Worm (Caenorhabditis elegans) whole organism, young adult: ENCODE data around the gene C14E2.6.

ENCODE experiments used
- B0019.2 ChIP-seq: fragments of 200-800 bp; sonication (Bioruptor generic); conservative IDR thresholded peaks from 2 replicates; pipeline ENCODE4 v1.3.6; 2022; ENCODE audit warnings: missing genetic modification reagents, missing genetic modification characterization, missing compliant biosample characterization
- B0336.3 ChIP-seq: fragments of 200-800 bp; sonication (Bioruptor generic); IDR thresholded peaks from 2 replicates; pipeline ENCODE4 v1.3.6; 2022; ENCODE audit warnings: missing genetic modification characterization, missing compliant biosample characterization
- D2030.7 ChIP-seq: fragments of 200-800 bp; sonication (Bioruptor generic); IDR thresholded peaks from 2 replicates; pipeline ENCODE4 v1.3.6; 2022; ENCODE audit warnings: missing genetic modification reagents, missing genetic modification characterization, missing compliant biosample characterization
- F10E7.11 ChIP-seq: sonication (generic microtip); optimal IDR thresholded peaks from 2 replicates; lab custom pipeline; 2017; ENCODE audit warnings: mild to moderate bottlenecking, missing genetic modification characterization, moderate library complexity, missing compliant biosample characterization
- F39B2.1 ChIP-seq: fragments of 200-800 bp; sonication (Bioruptor generic); IDR thresholded peaks from 2 replicates; pipeline ENCODE4 v1.3.6; 2022; ENCODE audit warnings: missing genetic modification reagents, missing genetic modification characterization, missing compliant biosample characterization
- F52B5.7 ChIP-seq: sonication (generic microtip); optimal IDR thresholded peaks from 2 replicates; lab custom pipeline; 2016; ENCODE audit warnings: mild to moderate bottlenecking, missing genetic modification characterization, missing compliant biosample characterization
- K11D2.4 ChIP-seq: fragments of 200-800 bp; sonication (Bioruptor generic); IDR thresholded peaks from 2 replicates; pipeline ENCODE4 v1.3.6; 2022; ENCODE audit warnings: missing genetic modification reagents, missing genetic modification characterization, missing compliant biosample characterization
- K12H6.12 ChIP-seq: fragments of 200-800 bp; sonication (Bioruptor generic); optimal IDR thresholded peaks from 2 replicates; lab custom pipeline; 2018; ENCODE audit warnings: mild to moderate bottlenecking, missing genetic modification characterization, missing compliant biosample characterization
- ama-1 ChIP-seq, 3 experiments: fragments of 150-350 bp in 1 of 3; sonication (generic microtip) in 2 of 3; optimal IDR thresholded peaks; 2 replicates each; lab custom pipeline; 2014 to 2018; ENCODE audit warnings: missing biosample characterization in 2 of 3, missing genetic modification characterization in 2 of 3, missing genetic modification reagents in 2 of 3
- aptf-3 ChIP-seq: fragments of 200-800 bp; sonication (Bioruptor generic); IDR thresholded peaks from 2 replicates; pipeline ENCODE4 v1.3.6; 2022; ENCODE audit warnings: missing genetic modification characterization, missing compliant biosample characterization
- atf-7 ChIP-seq: sonication (generic microtip); optimal IDR thresholded peaks from 2 replicates; lab custom pipeline; 2017; ENCODE audit warnings: mild to moderate bottlenecking, missing genetic modification characterization, missing compliant biosample characterization
- bed-2 ChIP-seq: fragments of 200-800 bp; sonication (Bioruptor generic); IDR thresholded peaks from 2 replicates; pipeline ENCODE4 v1.3.6; 2022; ENCODE audit warnings: missing genetic modification reagents, missing genetic modification characterization, missing compliant biosample characterization
- ccch-3 ChIP-seq: fragments of 200-800 bp; sonication (Bioruptor generic); optimal IDR thresholded peaks from 2 replicates; lab custom pipeline; 2018; ENCODE audit warnings: mild to moderate bottlenecking, missing genetic modification characterization, missing compliant biosample characterization
- cebp-1 ChIP-seq, 2 experiments: fragments of 200-800 bp in 1 of 2; sonication (Bioruptor generic) in 1 of 2; sonication (generic microtip) in 1 of 2; IDR thresholded peaks in 1 of 2; optimal IDR thresholded peaks in 1 of 2; 2 replicates each; pipeline versions ENCODE4 v1.3.6 to Lab custom; 2017 to 2022; ENCODE audit warnings: missing compliant biosample characterization in 2 of 2, missing genetic modification characterization in 2 of 2, mild to moderate bottlenecking in 1 of 2, missing genetic modification reagents in 1 of 2, moderate library complexity in 1 of 2
- ceh-100 ChIP-seq: fragments of 200-800 bp; sonication (Bioruptor generic); IDR thresholded peaks from 2 replicates; pipeline ENCODE4 v1.3.6; 2022; ENCODE audit warnings: missing genetic modification reagents, missing genetic modification characterization, missing compliant biosample characterization
- ceh-79 ChIP-seq: sonication (generic microtip); optimal IDR thresholded peaks from 2 replicates; lab custom pipeline; 2017; ENCODE audit warnings: mild to moderate bottlenecking, missing genetic modification characterization, missing compliant biosample characterization
- die-1 ChIP-seq: sonication (generic microtip); optimal IDR thresholded peaks from 2 replicates; lab custom pipeline; 2016; ENCODE audit warnings: missing genotype, mild to moderate bottlenecking, missing genetic modification characterization, missing compliant biosample characterization
- dpff-1 ChIP-seq: sonication (generic microtip); optimal IDR thresholded peaks from 2 replicates; lab custom pipeline; 2017; ENCODE audit warnings: mild to moderate bottlenecking, missing genetic modification characterization, missing compliant biosample characterization
- dpl-1 ChIP-seq: fragments of 150-350 bp; optimal IDR thresholded peaks from 2 replicates; lab custom pipeline; 2014; ENCODE audit warnings: missing biosample characterization, missing genetic modification reagents, missing genetic modification characterization
- efl-1 ChIP-seq: fragments of 150-350 bp; optimal IDR thresholded peaks from 2 replicates; lab custom pipeline; 2014; ENCODE audit warnings: missing biosample characterization, missing genetic modification reagents, missing genetic modification characterization
- ets-4 ChIP-seq: fragments of 200-800 bp; sonication (Bioruptor generic); optimal IDR thresholded peaks from 2 replicates; lab custom pipeline; 2018; ENCODE audit warnings: mild to moderate bottlenecking, missing genetic modification characterization, missing compliant biosample characterization
- gei-17 ChIP-seq: fragments of 200-800 bp; sonication (Bioruptor generic); optimal IDR thresholded peaks from 2 replicates; lab custom pipeline; 2018; ENCODE audit warnings: mild to moderate bottlenecking, missing genetic modification characterization, missing compliant biosample characterization
- him-1 ChIP-seq: sonication (generic microtip); optimal IDR thresholded peaks from 2 replicates; lab custom pipeline; 2016; ENCODE audit warnings: missing genotype, missing genetic modification reagents, missing genetic modification characterization, missing compliant biosample characterization
- hlh-12 ChIP-seq: sonication (generic microtip); optimal IDR thresholded peaks from 2 replicates; lab custom pipeline; 2016; ENCODE audit warnings: missing genetic modification characterization, missing compliant biosample characterization
- hsf-1 ChIP-seq: fragments of 200-800 bp; sonication (Bioruptor generic); IDR thresholded peaks from 2 replicates; pipeline ENCODE4 v1.3.6; 2022; ENCODE audit warnings: missing genetic modification reagents, missing genetic modification characterization, missing compliant biosample characterization
- lin-35 ChIP-seq, 3 experiments: fragments of 150-350 bp in 2 of 3; sonication (generic microtip) in 1 of 3; optimal IDR thresholded peaks; 2 replicates each; lab custom pipeline; 2014 to 2018; ENCODE audit warnings: missing biosample characterization in 3 of 3, missing genetic modification characterization in 3 of 3, missing genetic modification reagents in 3 of 3
- madf-3 ChIP-seq: fragments of 200-800 bp; sonication (Bioruptor generic); IDR thresholded peaks from 2 replicates; pipeline ENCODE4 v1.3.6; 2022; ENCODE audit warnings: missing genetic modification reagents, missing genetic modification characterization, missing compliant biosample characterization
- madf-6 ChIP-seq: fragments of 200-800 bp; sonication (Bioruptor generic); IDR thresholded peaks from 2 replicates; pipeline ENCODE4 v1.3.6; 2022; ENCODE audit warnings: missing genetic modification reagents, missing genetic modification characterization, missing compliant biosample characterization
- madf-8 ChIP-seq: fragments of 200-800 bp; sonication (Bioruptor generic); conservative IDR thresholded peaks from 2 replicates; pipeline ENCODE4 v1.3.6; 2022; ENCODE audit warnings: missing genetic modification reagents, missing genetic modification characterization, missing compliant biosample characterization
- mcd-1 ChIP-seq: fragments of 200-800 bp; sonication (Bioruptor generic); IDR thresholded peaks from 2 replicates; pipeline ENCODE4 v1.3.6; 2022; ENCODE audit warnings: missing genetic modification reagents, missing genetic modification characterization, missing compliant biosample characterization
- mes-4 ChIP-seq: sonication (generic microtip); optimal IDR thresholded peaks from 2 replicates; lab custom pipeline; 2016; ENCODE audit warnings: missing genotype, missing genetic modification characterization, missing compliant biosample characterization
- mxl-1 ChIP-seq: sonication (generic microtip); optimal IDR thresholded peaks from 2 replicates; lab custom pipeline; 2016; ENCODE audit warnings: missing genetic modification characterization, missing compliant biosample characterization
- nhr-179 ChIP-seq: sonication (generic microtip); optimal IDR thresholded peaks from 2 replicates; lab custom pipeline; 2016; ENCODE audit warnings: mild to moderate bottlenecking, missing genetic modification characterization, missing compliant biosample characterization
- nhr-27 ChIP-seq: fragments of 200-800 bp; sonication (Bioruptor generic); optimal IDR thresholded peaks from 2 replicates; lab custom pipeline; 2018; ENCODE audit warnings: mild to moderate bottlenecking, missing genetic modification characterization, moderate library complexity, missing compliant biosample characterization
- rec-8 ChIP-seq, 2 experiments: sonication (generic microtip); optimal IDR thresholded peaks; 2 replicates each; lab custom pipeline; 2016; ENCODE audit warnings: mild to moderate bottlenecking in 2 of 2, missing genetic modification characterization in 2 of 2, missing genetic modification reagents in 2 of 2, missing genotype in 2 of 2, missing biosample characterization in 1 of 2, missing compliant biosample characterization in 1 of 2, moderate library complexity in 1 of 2
- rpc-1 ChIP-seq, 2 experiments: fragments of 150-350 bp in 1 of 2; sonication (generic microtip) in 1 of 2; optimal IDR thresholded peaks; 2 replicates each; lab custom pipeline; 2014 to 2018; ENCODE audit warnings: missing biosample characterization in 1 of 2, missing genetic modification characterization in 1 of 2, missing genetic modification reagents in 1 of 2, missing genotype in 1 of 2
- snpc-1.3 ChIP-seq: sonication (generic microtip); optimal IDR thresholded peaks from 2 replicates; lab custom pipeline; 2017; ENCODE audit warnings: missing genetic modification characterization, mild to moderate bottlenecking, missing compliant biosample characterization, antibody characterized with exemption, moderate library complexity, missing genotype, missing genetic modification reagents; ENCODE audit not compliant: insufficient read depth
- snpc-4 ChIP-seq, 5 experiments: fragments of 150-350 bp in 1 of 5; sonication (generic microtip) in 4 of 5; optimal IDR thresholded peaks; 2 replicates each; lab custom pipeline; 2014 to 2018; ENCODE audit warnings: missing genetic modification characterization in 5 of 5, missing biosample characterization in 3 of 5, antibody characterized with exemption in 2 of 5, mild to moderate bottlenecking in 2 of 5, missing compliant biosample characterization in 2 of 5, missing genotype in 2 of 5, moderate library complexity in 2 of 5, missing genetic modification reagents in 1 of 5
- tbp1 ChIP-seq: fragments of 200-800 bp; sonication (Bioruptor generic); optimal IDR thresholded peaks from 2 replicates; lab custom pipeline; 2018; ENCODE audit warnings: mild to moderate bottlenecking, missing genetic modification characterization, missing compliant biosample characterization
- unc-130 ChIP-seq: sonication (generic microtip); optimal IDR thresholded peaks from 2 replicates; lab custom pipeline; 2016; ENCODE audit warnings: missing genetic modification reagents, missing genetic modification characterization, missing compliant biosample characterization
- unc-62 ChIP-seq: fragments of 150-350 bp; optimal IDR thresholded peaks from 2 replicates; lab custom pipeline; 2014; ENCODE audit warnings: missing biosample characterization, missing genetic modification reagents, missing genetic modification characterization
- xnd-1 ChIP-seq: sonication (generic microtip); optimal IDR thresholded peaks from 2 replicates; lab custom pipeline; 2016; ENCODE audit warnings: missing genotype, missing genetic modification reagents, missing genetic modification characterization, missing compliant biosample characterization
- zim-3 ChIP-seq: sonication (generic microtip); optimal IDR thresholded peaks from 2 replicates; lab custom pipeline; 2017; ENCODE audit warnings: mild to moderate bottlenecking, missing genetic modification characterization, moderate library complexity, missing compliant biosample characterization

C14E2.6 gene

DNA sequence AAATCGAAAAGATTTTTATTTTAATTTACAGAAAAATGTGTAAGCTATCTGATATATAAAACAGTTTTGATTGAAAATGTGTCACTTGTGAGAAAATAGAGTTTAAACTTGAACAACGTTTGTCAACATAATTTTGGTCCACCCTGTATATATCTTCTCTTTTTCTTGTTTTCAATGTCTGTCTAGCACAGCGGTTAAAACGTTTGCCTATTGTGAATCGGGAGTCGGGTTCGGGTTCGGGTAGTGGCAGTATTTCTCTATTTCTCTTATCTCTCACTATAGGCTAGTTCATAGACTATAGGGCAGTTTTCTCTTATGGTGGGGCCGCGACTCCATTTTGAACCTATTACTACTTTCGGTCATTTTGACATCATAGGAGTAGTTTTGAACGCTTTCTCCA lies 38.7 kb downstream of the C14E2.6 start (continued):
- peak; percentile 43 for TF ChIP-seq rpc-1 (optimal IDR thresholded peaks at IDR 0.05; lab: Kevin White, UChicago)
- peak; percentile 72 for TF ChIP-seq rpc-1 (tag; optimal IDR thresholded peaks at IDR 0.05; lab: Kevin White, UChicago)
- TF ChIP-seq bed-2 = no peak
- TF ChIP-seq xnd-1 (tag; lab: Kevin White, UChicago) = no peak

DNA sequence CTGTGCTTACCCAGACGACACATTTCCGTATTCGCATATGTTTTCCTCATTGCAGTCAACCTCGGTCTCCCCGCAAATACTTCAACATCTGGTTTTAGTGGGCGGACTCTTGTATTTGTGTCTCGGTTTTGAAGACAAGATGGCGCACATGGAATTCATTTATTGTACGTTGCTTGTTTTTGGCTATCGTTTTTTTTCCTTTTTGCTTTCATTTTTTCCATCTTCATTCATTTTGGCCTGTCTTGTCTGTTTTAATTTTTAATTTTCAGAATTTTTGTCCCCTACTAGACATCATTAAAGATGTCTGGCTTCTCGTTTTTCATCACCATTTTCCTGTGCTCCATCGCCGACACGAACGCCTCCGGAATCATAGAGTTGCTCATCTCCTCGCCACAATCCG lies 43.2 kb downstream of the C14E2.6 start, which contains the start of gene arg-1:
Gene arg-1 (plus strand): TSS at position 301 of the 400 bp plus-strand sequence.
- TF ChIP-seq tbp1 = no peak
- no peak for TF ChIP-seq D2030.7 (GFP tag; lab: Robert Waterston, UW)
- TF ChIP-seq K11D2.4 (GFP tag; lab: Robert Waterston, UW) = no peak
- TF ChIP-seq efl-1 (GFP tag; lab: Kevin White, UChicago) = no peak
- TF ChIP-seq B0336.3 (GFP tag; lab: Robert Waterston, UW) = no peak
- TF ChIP-seq hsf-1 (GFP tag; lab: Robert Waterston, UW) = no peak
- TF ChIP-seq B0019.2 (GFP tag; lab: Robert Waterston, UW) = no peak
- TF ChIP-seq ceh-100 (GFP tag; lab: Robert Waterston, UW) = no peak
- TF ChIP-seq rec-8 (tag; optimal IDR thresholded peaks at IDR 0.05; lab: Kevin White, UChicago) = no peak
- no peak for TF ChIP-seq nhr-27
- TF ChIP-seq dpff-1 (tag; lab: Kevin White, UChicago) = no peak
- no peak for TF ChIP-seq hlh-12
- no peak for TF ChIP-seq ceh-79 (tag; lab: Kevin White, UChicago)
- TF ChIP-seq ama-1 (optimal IDR thresholded peaks at IDR 0.05; lab: Kevin White, UChicago) = no peak
- no peak for TF ChIP-seq ama-1 (GFP tag; optimal IDR thresholded peaks at IDR 0.05; lab: Kevin White, UChicago)
- no peak for TF ChIP-seq F52B5.7 (tag; lab: Kevin White, UChicago)
- TF ChIP-seq madf-6 (GFP tag; lab: Robert Waterston, UW) = no peak
- TF ChIP-seq ets-4 (GFP tag; lab: Kevin White, UChicago) = no peak
- TF ChIP-seq gei-17 (GFP tag; lab: Kevin White, UChicago) = no peak
- TF ChIP-seq madf-3 (GFP tag; lab: Robert Waterston, UW) = no peak

DNA sequence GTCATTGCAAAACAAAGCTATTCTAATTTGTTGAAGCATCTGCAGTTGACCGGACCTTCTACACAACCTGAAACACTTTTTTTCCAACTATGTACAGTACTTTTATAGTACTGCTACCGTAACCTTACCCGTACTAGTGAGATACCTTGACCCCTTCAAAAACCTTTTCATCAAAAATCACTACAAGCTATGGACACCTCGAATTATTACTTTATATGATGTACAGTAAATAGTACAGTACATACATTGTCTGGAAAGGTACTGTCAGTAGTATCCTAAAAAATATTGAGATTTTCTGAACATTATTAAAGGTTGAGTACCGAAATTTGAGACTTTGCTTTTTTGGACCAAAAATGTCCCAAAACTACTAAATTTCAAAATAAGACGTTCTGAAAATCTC lies 44.1 kb downstream of the C14E2.6 start:
- TF ChIP-seq atf-7 (tag; lab: Kevin White, UChicago) = no peak
- no peak for TF ChIP-seq unc-62 (GFP tag; lab: Kevin White, UChicago)
- TF ChIP-seq unc-130 (GFP tag; lab: Kevin White, UChicago) = no peak
- no peak for TF ChIP-seq mes-4 (tag; lab: Kevin White, UChicago)
- no peak for TF ChIP-seq F39B2.1 (GFP tag; lab: Robert Waterston, UW)
- TF ChIP-seq mxl-1 = no peak
- TF ChIP-seq die-1 (tag; lab: Kevin White, UChicago) = no peak
- TF ChIP-seq tbp1 = no peak
- no peak for TF ChIP-seq B0019.2 (GFP tag; lab: Robert Waterston, UW)
- TF ChIP-seq nhr-27 = no peak
- TF ChIP-seq F10E7.11 = no peak
- no peak for TF ChIP-seq bed-2
- TF ChIP-seq hsf-1 (GFP tag; lab: Robert Waterston, UW) = no peak
- TF ChIP-seq aptf-3 = no peak
- TF ChIP-seq him-1 (tag; lab: Kevin White, UChicago) = no peak
- no peak for TF ChIP-seq ccch-3 (GFP tag; lab: Kevin White, UChicago)

DNA sequence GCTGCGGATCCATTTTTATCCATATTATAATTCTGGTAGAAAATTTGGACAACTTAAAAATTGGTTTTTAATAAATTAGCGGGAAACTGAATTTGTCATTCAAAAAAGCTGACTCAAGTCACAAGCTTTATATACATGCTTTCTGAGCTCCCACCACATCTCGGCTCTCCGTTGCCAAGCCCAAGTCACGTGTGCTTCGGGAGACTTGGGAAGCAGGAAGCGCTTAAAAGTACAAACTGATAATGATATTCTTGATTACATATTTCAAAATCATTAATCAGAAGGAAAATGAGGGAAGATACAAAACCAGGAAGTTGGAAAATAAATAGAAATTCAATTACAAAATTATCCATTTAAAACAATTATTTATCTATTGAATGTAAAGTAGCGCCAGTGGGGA lies 51.8 kb downstream of the C14E2.6 start, which contains the start of gene elc-2:
Gene elc-2 (minus strand): TSS at position 101 of the 400 bp plus-strand sequence.
- TF ChIP-seq snpc-1.3 (no peak), mxl-1 (no peak), snpc-4 (GFP tag; optimal IDR thresholded peaks at IDR 0.05; lab: Kevin White, UChicago) (no peak), snpc-4 (tag; optimal IDR thresholded peaks at IDR 0.05; lab: Kevin White, UChicago) (no peak), madf-8 (GFP tag; lab: Robert Waterston, UW) (no peak), mes-4 (tag; lab: Kevin White, UChicago) (no peak), mcd-1 (GFP tag; lab: Robert Waterston, UW) (no peak), lin-35 (GFP tag; optimal IDR thresholded peaks at IDR 0.05; lab: Kevin White, UChicago) (no peak), dpl-1 (GFP tag; lab: Kevin White, UChicago) (no peak), K12H6.12 (tag; lab: Kevin White, UChicago) (no peak), nhr-179 (tag; lab: Kevin White, UChicago) (no peak), zim-3 (tag; lab: Kevin White, UChicago) (no peak), rpc-1 (optimal IDR thresholded peaks at IDR 0.05; lab: Kevin White, UChicago) (no peak), rpc-1 (tag; optimal IDR thresholded peaks at IDR 0.05; lab: Kevin White, UChicago) (no peak), cebp-1 (GFP tag; IDR thresholded peaks at IDR 0.05; lab: Robert Waterston, UW) (no peak), cebp-1 (tag; optimal IDR thresholded peaks at IDR 0.05; lab: Kevin White, UChicago) (no peak)
